Worm (Caenorhabditis elegans) whole organism, early embryonic: ENCODE measurements around the gene F56A8.8.

ENCODE experiments used
- B0310.2 ChIP-seq: sonication (generic microtip); optimal IDR thresholded peaks from 2 replicates; lab custom pipeline; 2016; ENCODE audit warnings: mild to moderate bottlenecking, missing genetic modification characterization, missing compliant biosample characterization
- F13C5.2 ChIP-seq: sonication (generic microtip); optimal IDR thresholded peaks from 2 replicates; lab custom pipeline; 2017; ENCODE audit warnings: mild to moderate bottlenecking, missing genetic modification characterization, inconsistent platforms, missing compliant biosample characterization
- aly-1 ChIP-seq: sonication (generic microtip); optimal IDR thresholded peaks from 2 replicates; lab custom pipeline; 2016; ENCODE audit warnings: missing genetic modification characterization, missing compliant biosample characterization
- ama-1 ChIP-seq: fragments of 150-350 bp; optimal IDR thresholded peaks from 2 replicates; lab custom pipeline; 2014
- ceh-13 ChIP-seq: fragments of 200-800 bp; sonication (Bioruptor generic); optimal IDR thresholded peaks from 2 replicates; lab custom pipeline; 2018; ENCODE audit warnings: mild to moderate bottlenecking, missing genetic modification characterization, missing compliant biosample characterization
- ceh-36 ChIP-seq: sonication (generic microtip); optimal IDR thresholded peaks from 2 replicates; lab custom pipeline; 2016; ENCODE audit warnings: missing genetic modification characterization, inconsistent platforms, missing compliant biosample characterization
- ets-7 ChIP-seq: sonication (generic microtip); optimal IDR thresholded peaks from 2 replicates; lab custom pipeline; 2016; ENCODE audit warnings: missing genotype, missing genetic modification characterization, missing compliant biosample characterization
- flt-1 ChIP-seq: fragments of 200-800 bp; sonication (Bioruptor generic); IDR thresholded peaks from 2 replicates; pipeline ENCODE4 v1.3.6; 2022; ENCODE audit warnings: missing genetic modification characterization, missing compliant biosample characterization
- hmbx-1 ChIP-seq: sonication (generic microtip); optimal IDR thresholded peaks from 2 replicates; lab custom pipeline; 2016; ENCODE audit warnings: mild to moderate bottlenecking, missing genetic modification characterization, missing compliant biosample characterization
- hmg-4 ChIP-seq: fragments of 200-800 bp; sonication (Bioruptor generic); optimal IDR thresholded peaks from 2 replicates; lab custom pipeline; 2018; ENCODE audit warnings: mild to moderate bottlenecking, missing genetic modification characterization, missing compliant biosample characterization
- hnd-1 ChIP-seq: sonication (generic microtip); optimal IDR thresholded peaks from 2 replicates; lab custom pipeline; 2016; ENCODE audit warnings: missing genetic modification characterization, missing compliant biosample characterization
- pes-1 ChIP-seq: fragments of 200-800 bp; sonication (Bioruptor generic); IDR thresholded peaks from 2 replicates; pipeline ENCODE4 v1.3.6; 2022; ENCODE audit warnings: missing genetic modification reagents, missing genetic modification characterization, missing compliant biosample characterization
- scrt-1 ChIP-seq: fragments of 200-800 bp; sonication (Bioruptor generic); IDR thresholded peaks from 2 replicates; pipeline ENCODE4 v1.3.6; 2022; ENCODE audit warnings: missing genetic modification characterization, missing compliant biosample characterization
- sea-1 ChIP-seq: fragments of 200-800 bp; sonication (Bioruptor generic); conservative IDR thresholded peaks from 2 replicates; pipeline ENCODE4 v1.3.6; 2022; ENCODE audit warnings: missing genetic modification characterization, missing compliant biosample characterization
- tbx-11 ChIP-seq: fragments of 200-800 bp; sonication (Bioruptor generic); IDR thresholded peaks from 2 replicates; pipeline ENCODE4 v1.3.6; 2022; ENCODE audit warnings: missing genetic modification characterization, missing compliant biosample characterization
- tbx-37 ChIP-seq: fragments of 200-800 bp; sonication (Bioruptor generic); conservative IDR thresholded peaks from 2 replicates; pipeline ENCODE4 v1.3.6; 2022; ENCODE audit warnings: missing genetic modification reagents, missing genetic modification characterization, missing compliant biosample characterization
- tra-4 ChIP-seq: sonication (generic microtip); optimal IDR thresholded peaks from 2 replicates; lab custom pipeline; 2017; ENCODE audit warnings: missing genetic modification characterization, missing compliant biosample characterization

F56A8.8 gene

DNA sequence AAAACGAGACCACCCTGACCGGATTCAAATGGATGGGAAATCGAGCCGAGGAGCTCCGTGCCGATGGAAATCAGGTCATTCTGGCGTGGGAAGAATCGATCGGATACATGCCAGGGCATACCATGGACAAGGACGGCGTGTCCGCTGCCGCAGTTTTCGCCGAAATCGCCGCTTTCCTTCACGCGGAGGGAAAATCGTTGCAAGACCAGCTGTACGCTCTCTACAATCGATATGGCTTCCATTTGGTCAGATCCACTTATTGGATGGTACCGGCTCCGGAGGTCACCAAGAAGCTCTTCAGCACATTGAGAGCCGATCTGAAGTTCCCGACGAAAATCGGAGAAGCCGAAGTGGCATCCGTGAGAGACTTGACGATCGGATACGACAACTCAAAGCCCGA is 16.5 kb downstream of the F56A8.8 start:
- TF ChIP-seq ama-1 (lab: Kevin White, UChicago) (no peak), ceh-13 (no peak), ets-7 (tag; lab: Kevin White, UChicago) (no peak), sea-1 (no peak), F13C5.2 (tag; lab: Kevin White, UChicago) (no peak), tbx-11 (no peak), flt-1 (GFP tag; lab: Robert Waterston, UW) (no peak), hmbx-1 (tag; lab: Kevin White, UChicago) (no peak), hnd-1 (no peak), tra-4 (tag; lab: Kevin White, UChicago) (no peak), tbx-37 (GFP tag; lab: Robert Waterston, UW) (no peak), ceh-36 (tag; lab: Kevin White, UChicago) (no peak), B0310.2 (tag; lab: Kevin White, UChicago) (no peak), hmg-4 (no peak), scrt-1 (GFP tag; lab: Robert Waterston, UW) (no peak), aly-1 (no peak), pes-1 (no peak)

DNA sequence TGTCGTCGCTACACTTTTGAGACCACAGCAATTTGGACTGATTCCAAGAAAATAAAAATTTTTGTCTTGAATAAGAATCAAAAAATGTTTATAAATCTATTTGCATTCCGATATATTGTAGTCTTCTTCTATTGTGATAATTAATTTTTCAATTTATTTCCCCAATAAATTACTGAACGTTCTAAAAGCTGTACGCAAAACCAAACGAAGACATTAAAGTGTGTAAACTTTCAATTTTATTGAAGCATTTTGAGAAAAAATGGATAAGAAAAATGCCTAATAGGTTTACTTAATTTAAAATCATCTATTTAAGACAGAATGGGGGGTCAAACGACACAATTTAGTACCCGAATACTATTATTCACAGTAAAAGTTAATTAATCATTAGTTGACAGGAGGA is 17.1 kb downstream of the F56A8.8 start:
- TF ChIP-seq tbx-11 (no peak), B0310.2 (tag; lab: Kevin White, UChicago) (no peak), hnd-1 (no peak), ceh-36 (tag; lab: Kevin White, UChicago) (no peak), scrt-1 (GFP tag; lab: Robert Waterston, UW) (no peak), ets-7 (tag; lab: Kevin White, UChicago) (no peak)

DNA sequence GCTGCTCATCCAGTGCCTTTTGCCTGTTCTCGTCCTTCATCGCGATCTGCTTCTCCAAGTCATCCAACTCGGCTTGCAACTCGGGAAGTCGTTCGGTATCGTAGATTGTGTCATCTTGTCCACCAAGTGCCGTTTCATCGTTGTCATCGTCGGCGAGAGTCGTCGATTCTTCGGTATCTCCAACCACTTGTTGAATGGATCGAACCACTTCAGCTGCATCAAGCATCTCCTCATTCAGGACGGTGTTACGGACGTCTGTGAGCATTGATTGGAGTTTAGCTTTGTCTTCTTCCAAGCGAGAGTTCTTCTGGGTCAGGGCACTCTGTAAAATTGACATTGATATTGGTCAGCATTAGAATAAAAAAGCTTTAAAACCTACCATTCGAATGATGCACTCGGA is 20.0 kb downstream of the F56A8.8 start:
- TF ChIP-seq scrt-1 (GFP tag; lab: Robert Waterston, UW) (no peak), ceh-36 (tag; lab: Kevin White, UChicago) (no peak), ets-7 (tag; lab: Kevin White, UChicago) (no peak), tra-4 (tag; lab: Kevin White, UChicago) (no peak), tbx-11 (no peak), sea-1 (no peak), hnd-1 (no peak), ceh-13 (no peak), B0310.2 (tag; lab: Kevin White, UChicago) (no peak), ama-1 (lab: Kevin White, UChicago) (no peak), F13C5.2 (tag; lab: Kevin White, UChicago) (no peak), pes-1 (no peak), tbx-37 (GFP tag; lab: Robert Waterston, UW) (no peak), hmg-4 (no peak), aly-1 (no peak), flt-1 (GFP tag; lab: Robert Waterston, UW) (no peak), hmbx-1 (tag; lab: Kevin White, UChicago) (no peak)

DNA sequence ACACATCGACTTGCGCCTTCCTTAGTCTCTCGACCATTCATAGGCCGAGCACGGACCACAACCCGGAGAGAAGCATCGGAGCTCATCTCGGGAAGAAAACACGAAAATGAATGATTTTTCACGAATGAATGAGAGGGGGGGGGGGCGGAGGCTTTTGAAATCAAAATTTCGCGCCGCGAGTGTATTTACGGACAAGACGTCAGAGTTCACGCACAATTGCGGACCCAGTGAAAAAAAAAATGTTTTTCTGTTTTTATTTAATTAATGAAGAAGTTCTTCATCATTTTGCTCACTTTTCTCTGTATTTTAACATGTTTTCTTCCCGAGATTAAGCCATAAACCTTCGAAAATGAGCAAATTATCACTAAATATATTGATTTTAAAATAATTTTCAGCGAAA is 21.6 kb downstream of the F56A8.8 start, which contains the start of the genes klp-19 and slc-36.1:
klp-19 (minus strand) TSS at position 153 of the 400 bp plus-strand sequence.
slc-36.1 (plus strand) TSS at position 396 of the 400 bp plus-strand sequence.
- TF ChIP-seq hnd-1 (no peak), F13C5.2 (tag; lab: Kevin White, UChicago) (peak; percentile 19), ceh-36 (tag; lab: Kevin White, UChicago) (no peak), pes-1 (no peak), hmg-4 (no peak), hmbx-1 (tag; lab: Kevin White, UChicago) (no peak), scrt-1 (GFP tag; lab: Robert Waterston, UW) (no peak)

DNA sequence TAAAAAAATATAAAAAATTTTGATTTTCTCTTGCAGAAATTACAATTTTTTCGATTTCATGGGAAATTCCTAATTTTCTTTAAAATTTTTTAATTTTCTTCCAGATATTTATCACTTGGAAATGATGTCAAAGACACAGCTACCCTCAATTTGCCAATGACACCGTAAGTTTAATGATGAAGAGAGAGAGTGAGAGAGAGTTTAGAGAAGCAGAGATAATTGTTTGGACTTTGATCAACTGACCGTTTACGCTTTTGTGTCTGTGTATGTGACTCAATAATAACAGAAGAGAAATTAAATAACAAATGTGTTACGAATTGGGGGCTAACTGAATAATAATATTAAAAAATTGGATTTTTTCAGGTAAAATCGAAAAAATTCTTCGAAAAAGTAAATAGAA is 25.0 kb downstream of the F56A8.8 start:
- no peak for TF ChIP-seq hmbx-1 (tag; lab: Kevin White, UChicago)
- no peak for TF ChIP-seq ceh-36 (tag; lab: Kevin White, UChicago)
- TF ChIP-seq tra-4 (tag; lab: Kevin White, UChicago) = no peak
- TF ChIP-seq ceh-13 = no peak
- no peak for TF ChIP-seq hnd-1
- no peak for TF ChIP-seq tbx-37 (GFP tag; lab: Robert Waterston, UW)
- no peak for TF ChIP-seq hmg-4
- TF ChIP-seq sea-1 = no peak
- no peak for TF ChIP-seq ama-1 (lab: Kevin White, UChicago)
- TF ChIP-seq ets-7 (tag; lab: Kevin White, UChicago) = no peak
- TF ChIP-seq F13C5.2 (tag; lab: Kevin White, UChicago) = no peak
- no peak for TF ChIP-seq flt-1 (GFP tag; lab: Robert Waterston, UW)
- TF ChIP-seq scrt-1 (GFP tag; lab: Robert Waterston, UW) = no peak
- no peak for TF ChIP-seq pes-1
- TF ChIP-seq aly-1 = no peak
- no peak for TF ChIP-seq tbx-11
- TF ChIP-seq B0310.2 (tag; lab: Kevin White, UChicago) = no peak

DNA sequence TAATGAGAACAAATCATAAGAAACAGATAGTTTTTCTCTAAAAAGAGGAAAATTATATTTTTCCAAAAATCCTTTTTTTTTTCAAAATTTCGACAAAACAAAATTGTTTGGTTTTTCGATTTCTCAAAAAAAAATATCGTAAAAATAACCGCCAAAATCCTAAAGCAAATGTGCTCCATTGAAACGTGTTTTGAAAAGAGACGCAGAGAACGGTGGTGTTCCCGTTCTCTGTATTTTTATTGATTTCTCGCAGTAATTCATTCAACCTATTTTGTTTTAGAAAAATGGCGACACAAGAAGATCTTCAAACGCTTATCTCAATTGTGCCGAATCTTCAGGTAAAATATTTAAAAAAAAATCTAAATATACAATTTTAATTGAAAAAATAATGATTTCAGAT is 28.3 kb downstream of the F56A8.8 start, which contains the start of gene Y43F4B.10:
Y43F4B.10 (plus strand) TSS at position 281 of the 400 bp plus-strand sequence.
- TF ChIP-seq hnd-1 (no peak), hmbx-1 (tag; lab: Kevin White, UChicago) (no peak), tbx-11 (no peak), scrt-1 (GFP tag; lab: Robert Waterston, UW) (no peak), tra-4 (tag; lab: Kevin White, UChicago) (no peak), B0310.2 (tag; lab: Kevin White, UChicago) (no peak), ceh-36 (tag; lab: Kevin White, UChicago) (no peak)

DNA sequence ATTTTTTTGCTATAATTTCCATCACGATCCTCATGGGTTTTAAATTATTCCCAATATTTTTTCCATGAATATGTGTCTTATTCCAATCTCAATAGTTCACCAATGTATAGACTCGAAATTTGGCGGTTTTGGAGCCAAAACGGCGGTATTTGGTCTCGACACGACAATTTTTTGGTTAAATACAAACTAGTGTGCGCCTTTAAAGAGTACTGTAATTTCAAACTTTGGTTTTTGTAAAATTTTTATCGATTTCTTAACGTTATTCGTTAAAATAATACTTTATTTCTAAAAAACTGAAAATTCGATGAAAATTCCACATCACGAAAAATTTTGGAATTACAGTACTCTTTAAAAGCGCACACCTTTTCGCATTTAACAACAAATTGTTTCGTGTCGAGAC is 29.1 kb downstream of the F56A8.8 start:
- no peak for TF ChIP-seq tbx-37 (GFP tag; lab: Robert Waterston, UW)
- no peak for TF ChIP-seq B0310.2 (tag; lab: Kevin White, UChicago)
- TF ChIP-seq tra-4 (tag; lab: Kevin White, UChicago) = no peak
- TF ChIP-seq tbx-11 = no peak
- TF ChIP-seq hnd-1 = no peak
- TF ChIP-seq hmbx-1 (tag; lab: Kevin White, UChicago) = no peak
- TF ChIP-seq flt-1 (GFP tag; lab: Robert Waterston, UW) = no peak
- no peak for TF ChIP-seq ama-1 (lab: Kevin White, UChicago)
- no peak for TF ChIP-seq hmg-4
- no peak for TF ChIP-seq ets-7 (tag; lab: Kevin White, UChicago)
- no peak for TF ChIP-seq sea-1

DNA sequence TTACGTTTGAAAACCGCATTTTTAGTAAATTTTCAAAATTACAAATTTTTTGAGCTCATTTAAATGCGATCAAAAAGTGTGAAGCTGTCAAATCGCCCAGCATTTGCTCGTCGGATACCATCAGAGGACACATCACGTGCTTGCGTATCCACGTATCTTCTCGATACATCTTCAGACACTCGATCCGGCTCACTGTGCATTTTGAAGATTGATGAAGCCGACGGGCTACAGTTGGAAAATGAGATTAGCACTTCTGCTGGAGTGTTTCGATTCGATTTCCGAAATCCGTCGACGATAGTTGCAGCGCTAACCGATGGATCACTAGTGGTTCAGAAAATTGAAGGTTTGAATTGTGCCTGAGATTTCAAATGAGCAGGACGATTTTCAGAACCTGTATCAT is 29.6 kb downstream of the F56A8.8 start, which contains the start of gene dph-7:
dph-7 (plus strand) TSS at position 53 of the 400 bp plus-strand sequence.
- no peak for TF ChIP-seq hmg-4
- TF ChIP-seq pes-1 = no peak
- TF ChIP-seq ama-1 (lab: Kevin White, UChicago) = no peak
- TF ChIP-seq tbx-37 (GFP tag; lab: Robert Waterston, UW) = no peak
- TF ChIP-seq flt-1 (GFP tag; lab: Robert Waterston, UW) = no peak
- no peak for TF ChIP-seq tbx-11
- TF ChIP-seq ceh-13 = no peak
- no peak for TF ChIP-seq scrt-1 (GFP tag; lab: Robert Waterston, UW)
- TF ChIP-seq hmbx-1 (tag; lab: Kevin White, UChicago) = no peak
- TF ChIP-seq hnd-1 = no peak
- no peak for TF ChIP-seq F13C5.2 (tag; lab: Kevin White, UChicago)
- TF ChIP-seq sea-1 = no peak
